Worm (Caenorhabditis elegans) whole organism, L4 larva: ENCODE data around the gene rpl-16.

Experiments used
- F26F4.8 ChIP-seq: fragments of 200-800 bp; sonication (Bioruptor generic); conservative IDR thresholded peaks from 2 replicates; pipeline ENCODE4 v1.3.6; 2022; ENCODE audit warnings: missing genetic modification characterization, missing compliant biosample characterization
- F37D6.2 ChIP-seq: sonication (generic microtip); optimal IDR thresholded peaks from 2 replicates; lab custom pipeline; 2016; ENCODE audit warnings: mild to moderate bottlenecking, missing genetic modification characterization, missing compliant biosample characterization
- F44E2.7 ChIP-seq: fragments of 200-800 bp; sonication (Bioruptor generic); IDR thresholded peaks from 2 replicates; pipeline ENCODE4 v2.1.2; 2022; ENCODE audit warnings: missing genetic modification characterization, missing compliant biosample characterization
- F49E8.2 ChIP-seq: sonication (generic microtip); optimal IDR thresholded peaks from 2 replicates; lab custom pipeline; 2016; ENCODE audit warnings: missing compliant biosample characterization, mild to moderate bottlenecking, missing genetic modification characterization, borderline replicate concordance
- T26A8.4 ChIP-seq: fragments of 200-800 bp; sonication (Bioruptor generic); IDR thresholded peaks from 2 replicates; pipeline ENCODE4 v1.3.6; 2022; ENCODE audit warnings: missing genetic modification characterization, missing compliant biosample characterization
- ZK337.2 ChIP-seq: fragments of 200-800 bp; sonication (Bioruptor generic); IDR thresholded peaks from 2 replicates; pipeline ENCODE4 v1.3.6; 2022; ENCODE audit warnings: missing genetic modification reagents, missing genetic modification characterization, missing compliant biosample characterization
- ZK546.5 ChIP-seq, 2 experiments: sonication (generic microtip); optimal IDR thresholded peaks; 2 replicates each; lab custom pipeline; 2017; ENCODE audit warnings: missing biosample characterization in 2 of 2, missing genetic modification characterization in 2 of 2
- aly-2 ChIP-seq: sonication (generic microtip); optimal IDR thresholded peaks from 2 replicates; lab custom pipeline; 2018; ENCODE audit warnings: missing biosample characterization, missing genetic modification characterization
- ama-1 ChIP-seq: fragments of 150-350 bp; optimal IDR thresholded peaks from 2 replicates; lab custom pipeline; 2014; ENCODE audit warnings: inconsistent platforms, mixed read lengths
- arid-1 ChIP-seq: fragments of 200-800 bp; sonication (Bioruptor generic); conservative IDR thresholded peaks from 2 replicates; pipeline ENCODE4 v1.3.6; 2022; ENCODE audit warnings: missing genetic modification reagents, missing genetic modification characterization, missing compliant biosample characterization
- attf-4 ChIP-seq: sonication (generic microtip); optimal IDR thresholded peaks from 3 replicates; lab custom pipeline; 2017; ENCODE audit warnings: missing biosample characterization, missing genetic modification characterization
- ceh-32 ChIP-seq: sonication (generic microtip); optimal IDR thresholded peaks from 2 replicates; lab custom pipeline; 2016; ENCODE audit warnings: mild to moderate bottlenecking, missing genetic modification characterization, missing compliant biosample characterization; ENCODE audit not compliant: poor library complexity
- ceh-44 ChIP-seq: fragments of 200-800 bp; sonication (Bioruptor generic); IDR thresholded peaks from 2 replicates; pipeline ENCODE4 v1.3.6; 2022; ENCODE audit warnings: missing genetic modification reagents, missing genetic modification characterization, missing compliant biosample characterization
- ceh-82 ChIP-seq: sonication (generic microtip); optimal IDR thresholded peaks from 2 replicates; lab custom pipeline; 2017; ENCODE audit warnings: missing biosample characterization, missing genetic modification characterization
- cey-2 ChIP-seq: sonication (generic microtip); optimal IDR thresholded peaks from 3 replicates; lab custom pipeline; 2017; ENCODE audit warnings: missing genetic modification characterization, mild to moderate bottlenecking, missing compliant biosample characterization, antibody characterized with exemption, borderline replicate concordance; ENCODE audit not compliant: insufficient read depth
- ctbp-1 ChIP-seq: fragments of 200-800 bp; sonication (Bioruptor generic); IDR thresholded peaks from 2 replicates; pipeline ENCODE4 v1.3.6; 2022; ENCODE audit warnings: missing genetic modification reagents, missing genetic modification characterization, missing compliant biosample characterization
- daf-12 ChIP-seq: fragments of 150-350 bp; optimal IDR thresholded peaks from 2 replicates; lab custom pipeline; 2014; ENCODE audit warnings: missing biosample characterization, missing genetic modification reagents, missing genetic modification characterization
- daf-8 ChIP-seq: fragments of 200-800 bp; sonication (Bioruptor generic); IDR thresholded peaks from 2 replicates; pipeline ENCODE4 v1.3.6; 2022; ENCODE audit warnings: missing genetic modification characterization, missing compliant biosample characterization
- dmd-6 ChIP-seq: fragments of 200-800 bp; sonication (Bioruptor generic); IDR thresholded peaks from 2 replicates; pipeline ENCODE4 v1.3.6; 2022; ENCODE audit warnings: missing genetic modification reagents, missing genetic modification characterization, missing compliant biosample characterization
- dve-1 ChIP-seq: sonication (generic microtip); optimal IDR thresholded peaks from 2 replicates; lab custom pipeline; 2017; ENCODE audit warnings: antibody characterized with exemption, mild to moderate bottlenecking, missing genetic modification characterization, missing compliant biosample characterization; ENCODE audit not compliant: insufficient read depth
- egl-43 ChIP-seq: fragments of 200-800 bp; sonication (Bioruptor generic); IDR thresholded peaks from 2 replicates; pipeline ENCODE4 v1.3.6; 2022; ENCODE audit warnings: missing genetic modification reagents, missing genetic modification characterization, missing compliant biosample characterization
- fkh-10 ChIP-seq: fragments of 150-350 bp; optimal IDR thresholded peaks from 2 replicates; lab custom pipeline; 2014; ENCODE audit warnings: missing biosample characterization, missing genetic modification reagents, missing genetic modification characterization
- fos-1 ChIP-seq: fragments of 150-350 bp; optimal IDR thresholded peaks from 2 replicates; lab custom pipeline; 2014; ENCODE audit warnings: missing biosample characterization, missing genetic modification characterization
- lim-7 ChIP-seq: fragments of 200-800 bp; sonication (Bioruptor generic); IDR thresholded peaks from 2 replicates; pipeline ENCODE4 v1.3.6; 2022; ENCODE audit warnings: missing genetic modification characterization, missing compliant biosample characterization
- lin-1 ChIP-seq: fragments of 200-800 bp; sonication (Bioruptor generic); IDR thresholded peaks from 2 replicates; pipeline ENCODE4 v1.3.6; 2022; ENCODE audit warnings: missing genetic modification reagents, missing genetic modification characterization, missing compliant biosample characterization
- lin-13 ChIP-seq: fragments of 150-350 bp; optimal IDR thresholded peaks from 2 replicates; lab custom pipeline; 2014; ENCODE audit warnings: missing biosample characterization, missing genetic modification reagents, missing genetic modification characterization
- lin-29 ChIP-seq: fragments of 200-800 bp; sonication (Bioruptor generic); IDR thresholded peaks from 2 replicates; pipeline ENCODE4 v1.3.6; 2022; ENCODE audit warnings: missing genetic modification reagents, missing genetic modification characterization, missing compliant biosample characterization
- lir-3 ChIP-seq: sonication (generic microtip); optimal IDR thresholded peaks from 2 replicates; lab custom pipeline; 2016; ENCODE audit warnings: mild to moderate bottlenecking, missing genetic modification characterization, missing compliant biosample characterization
- madf-5 ChIP-seq, 2 experiments: fragments of 200-800 bp; sonication (Bioruptor generic); IDR thresholded peaks; 2 replicates each; pipeline ENCODE4 v1.3.6; 2022; ENCODE audit warnings: missing compliant biosample characterization in 2 of 2, missing genetic modification characterization in 2 of 2
- madf-9 ChIP-seq: fragments of 200-800 bp; sonication (Bioruptor generic); conservative IDR thresholded peaks from 2 replicates; pipeline ENCODE4 v1.3.6; 2022; ENCODE audit warnings: missing genetic modification reagents, missing genetic modification characterization, missing compliant biosample characterization
- mep-1 ChIP-seq: fragments of 150-350 bp; sonication (generic microtip); optimal IDR thresholded peaks from 3 replicates; lab custom pipeline; 2014; ENCODE audit warnings: missing biosample characterization, missing genetic modification characterization
- mes-2 ChIP-seq: sonication (generic microtip); optimal IDR thresholded peaks from 2 replicates; lab custom pipeline; 2016; ENCODE audit warnings: missing genotype, mild to moderate bottlenecking, missing genetic modification characterization, missing compliant biosample characterization; ENCODE audit not compliant: poor library complexity, severe bottlenecking
- mxl-3 ChIP-seq: fragments of 200-800 bp; sonication (Bioruptor generic); optimal IDR thresholded peaks from 2 replicates; lab custom pipeline; 2018; ENCODE audit warnings: mild to moderate bottlenecking, missing genetic modification characterization, missing compliant biosample characterization
- nhr-11 ChIP-seq: fragments of 150-350 bp; optimal IDR thresholded peaks from 2 replicates; lab custom pipeline; 2014; ENCODE audit warnings: missing biosample characterization, missing genetic modification characterization
- nhr-111 ChIP-seq: fragments of 200-800 bp; sonication (Bioruptor generic); optimal IDR thresholded peaks from 2 replicates; lab custom pipeline; 2018; ENCODE audit warnings: mild to moderate bottlenecking, missing genetic modification characterization, missing compliant biosample characterization
- nhr-6 ChIP-seq: fragments of 150-350 bp; optimal IDR thresholded peaks from 2 replicates; lab custom pipeline; 2014; ENCODE audit warnings: missing biosample characterization, missing genetic modification characterization
- nhr-76 ChIP-seq: fragments of 150-350 bp; optimal IDR thresholded peaks from 2 replicates; lab custom pipeline; 2014; ENCODE audit warnings: missing biosample characterization, missing genetic modification characterization
- pha-4 ChIP-seq, 2 experiments: fragments of 150-350 bp in 1 of 2; fragments of 200-800 bp in 1 of 2; sonication (Bioruptor generic) in 1 of 2; IDR thresholded peaks in 1 of 2; optimal IDR thresholded peaks in 1 of 2; 2 replicates each; pipeline versions ENCODE4 v1.3.6 to Lab custom; 2014 to 2022; ENCODE audit warnings: missing genetic modification characterization in 2 of 2, missing genetic modification reagents in 2 of 2, missing biosample characterization in 1 of 2, missing compliant biosample characterization in 1 of 2
- php-3 ChIP-seq: fragments of 200-800 bp; sonication (Bioruptor generic); IDR thresholded peaks from 2 replicates; pipeline ENCODE4 v1.3.6; 2022; ENCODE audit warnings: missing genetic modification reagents, missing genetic modification characterization, missing compliant biosample characterization
- rbr-2 ChIP-seq: sonication (generic microtip); optimal IDR thresholded peaks from 2 replicates; lab custom pipeline; 2016; ENCODE audit warnings: missing genotype, missing genetic modification characterization, missing compliant biosample characterization
- saeg-2 ChIP-seq: fragments of 200-800 bp; sonication (Bioruptor generic); IDR thresholded peaks from 2 replicates; pipeline ENCODE4 v1.3.6; 2022; ENCODE audit warnings: missing genetic modification reagents, missing genetic modification characterization, missing compliant biosample characterization
- sdz-12 ChIP-seq: fragments of 200-800 bp; sonication (Bioruptor generic); optimal IDR thresholded peaks from 2 replicates; lab custom pipeline; 2018; ENCODE audit warnings: mild to moderate bottlenecking, missing genetic modification characterization, missing compliant biosample characterization
- set-16 ChIP-seq: fragments of 200-800 bp; sonication (Bioruptor generic); IDR thresholded peaks from 2 replicates; pipeline ENCODE4 v1.3.6; 2022; ENCODE audit warnings: missing genetic modification reagents, missing genetic modification characterization, missing compliant biosample characterization
- snpc-4 ChIP-seq: fragments of 150-350 bp; optimal IDR thresholded peaks from 2 replicates; lab custom pipeline; 2014; ENCODE audit warnings: missing biosample characterization, missing genetic modification characterization
- spr-1 ChIP-seq: sonication (generic microtip); optimal IDR thresholded peaks from 2 replicates; lab custom pipeline; 2016; ENCODE audit warnings: mild to moderate bottlenecking, missing genetic modification characterization, missing compliant biosample characterization
- spr-3 ChIP-seq: fragments of 200-800 bp; sonication (Bioruptor generic); optimal IDR thresholded peaks from 2 replicates; lab custom pipeline; 2018; ENCODE audit warnings: mild to moderate bottlenecking, missing genetic modification characterization, missing compliant biosample characterization
- tag-97 ChIP-seq: fragments of 200-800 bp; sonication (Bioruptor generic); IDR thresholded peaks from 2 replicates; pipeline ENCODE4 v1.3.6; 2022; ENCODE audit warnings: missing genetic modification characterization, missing compliant biosample characterization
- unc-39 ChIP-seq: sonication (generic microtip); optimal IDR thresholded peaks from 2 replicates; lab custom pipeline; 2017; ENCODE audit warnings: missing biosample characterization, missing genetic modification characterization
- vab-7 ChIP-seq: fragments of 200-800 bp; sonication (Bioruptor generic); IDR thresholded peaks from 2 replicates; pipeline ENCODE4 v1.3.6; 2022; ENCODE audit warnings: missing genetic modification reagents, missing genetic modification characterization, missing compliant biosample characterization
- zag-1 ChIP-seq: fragments of 150-350 bp; optimal IDR thresholded peaks from 2 replicates; lab custom pipeline; 2014; ENCODE audit warnings: missing biosample characterization, missing genetic modification characterization
- zfp-2 ChIP-seq: sonication (generic microtip); optimal IDR thresholded peaks from 2 replicates; lab custom pipeline; 2016; ENCODE audit warnings: mild to moderate bottlenecking, missing genetic modification characterization, missing compliant biosample characterization
- ztf-11 ChIP-seq: fragments of 150-350 bp; optimal IDR thresholded peaks from 2 replicates; lab custom pipeline; 2014; ENCODE audit warnings: missing biosample characterization, missing genetic modification characterization

rpl-16 gene

DNA sequence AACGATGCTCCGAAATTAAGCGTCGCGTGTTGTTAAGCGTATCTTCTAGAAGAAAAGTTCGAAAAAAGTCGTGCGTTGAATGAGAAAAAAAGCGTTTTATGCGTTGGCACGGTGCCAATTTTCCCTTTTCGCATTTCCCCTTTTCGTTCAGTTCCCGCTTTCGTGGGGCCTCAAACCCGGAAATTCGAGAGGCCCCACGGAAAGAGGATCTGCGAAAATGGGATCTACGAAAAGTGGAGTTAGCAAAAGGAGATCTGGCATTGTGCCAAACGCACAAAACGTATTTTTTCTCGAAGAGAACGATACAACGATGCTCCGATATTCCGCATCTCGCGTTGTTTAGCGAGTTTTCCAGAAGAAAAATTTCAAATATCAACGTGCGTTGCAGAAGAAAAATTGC, 3.6 kb downstream of the rpl-16 start (continued):
- no peak for TF ChIP-seq mep-1 (tag; lab: Kevin White, UChicago)
- TF ChIP-seq aly-2, result no peak
- TF ChIP-seq ztf-11, result no peak
- TF ChIP-seq egl-43 (GFP tag; lab: Robert Waterston, UW), result 0 out of 2 replicates have a peak, but pooled peaks have one; percentile 32
- TF ChIP-seq spr-1 (tag; lab: Kevin White, UChicago), result no peak
- peak; percentile 23 for TF ChIP-seq rbr-2 (tag; lab: Kevin White, UChicago)
- TF ChIP-seq mxl-3 (GFP tag; lab: Kevin White, UChicago), result no peak
- TF ChIP-seq ceh-44 (GFP tag; lab: Robert Waterston, UW), result peak; percentile 54; the same call in 1 of the 2 replicates
- TF ChIP-seq nhr-6 (tag; lab: Kevin White, UChicago), result no peak
- no peak for TF ChIP-seq lin-13 (GFP tag; lab: Kevin White, UChicago)
- no peak for TF ChIP-seq daf-8 (GFP tag; lab: Robert Waterston, UW)
- no peak for TF ChIP-seq snpc-4
- no peak for TF ChIP-seq ceh-32 (tag; lab: Kevin White, UChicago)
- no peak for TF ChIP-seq saeg-2 (GFP tag; lab: Robert Waterston, UW)
- TF ChIP-seq mes-2, result peak; percentile 89
- no peak for TF ChIP-seq lin-29 (GFP tag; lab: Robert Waterston, UW)
- TF ChIP-seq ZK337.2 (GFP tag; lab: Robert Waterston, UW), result peak; percentile 22; the same call in 1 of the 2 replicates
- TF ChIP-seq dve-1 (tag; lab: Kevin White, UChicago), result no peak
- TF ChIP-seq arid-1, result peak; percentile 56; the same call in 1 of the 2 replicates
- no peak for TF ChIP-seq nhr-111 (GFP tag; lab: Kevin White, UChicago)
- no peak for TF ChIP-seq ceh-82 (tag; lab: Kevin White, UChicago)
- no peak for TF ChIP-seq madf-5 (GFP tag; IDR thresholded peaks at IDR 0.05; lab: Robert Waterston, UW)
- no peak for TF ChIP-seq lin-1 (GFP tag; lab: Robert Waterston, UW)
- TF ChIP-seq fos-1 (tag; lab: Kevin White, UChicago), result no peak
- no peak for TF ChIP-seq nhr-76 (tag; lab: Kevin White, UChicago)
- TF ChIP-seq F37D6.2 (tag; lab: Kevin White, UChicago), result no peak
- no peak for TF ChIP-seq pha-4 (GFP tag; IDR thresholded peaks at IDR 0.05; lab: Robert Waterston, UW)
- TF ChIP-seq pha-4 (tag; optimal IDR thresholded peaks at IDR 0.05; lab: Kevin White, UChicago), result no peak
- TF ChIP-seq set-16 (GFP tag; lab: Robert Waterston, UW), result no peak
- TF ChIP-seq T26A8.4, result no peak
- TF ChIP-seq cey-2 (tag; lab: Kevin White, UChicago), result no peak
- peak; percentile 3 for TF ChIP-seq F49E8.2
- TF ChIP-seq fkh-10 (GFP tag; lab: Kevin White, UChicago), result no peak
- TF ChIP-seq dmd-6 (GFP tag; lab: Robert Waterston, UW), result peak; percentile 37; the same call in 1 of the 2 replicates
- TF ChIP-seq sdz-12 (GFP tag; lab: Kevin White, UChicago), result no peak
- TF ChIP-seq madf-9, result no peak
- no peak for TF ChIP-seq spr-3 (GFP tag; lab: Kevin White, UChicago)
- no peak for TF ChIP-seq zfp-2 (tag; lab: Kevin White, UChicago)
- no peak for TF ChIP-seq F26F4.8 (GFP tag; lab: Robert Waterston, UW)
- no peak for TF ChIP-seq unc-39 (tag; lab: Kevin White, UChicago)
- TF ChIP-seq ctbp-1 (GFP tag; lab: Robert Waterston, UW), result no peak
- no peak for TF ChIP-seq lir-3 (tag; lab: Kevin White, UChicago)
- TF ChIP-seq tag-97 (GFP tag; lab: Robert Waterston, UW), result no peak
- peak; percentile 72 for TF ChIP-seq vab-7 (GFP tag; lab: Robert Waterston, UW)
- TF ChIP-seq zag-1 (tag; lab: Kevin White, UChicago), result no peak
- TF ChIP-seq lim-7, result peak; percentile 48; the same call in 1 of the 2 replicates
- no peak for TF ChIP-seq ama-1 (lab: Kevin White, UChicago)
- TF ChIP-seq F44E2.7 (GFP tag; lab: Robert Waterston, UW), result no peak
- no peak for TF ChIP-seq daf-12 (tag; lab: Kevin White, UChicago)
- TF ChIP-seq attf-4 (tag; lab: Kevin White, UChicago), result no peak
- TF ChIP-seq php-3 (GFP tag; lab: Robert Waterston, UW), result no peak
- no peak for TF ChIP-seq nhr-11
- TF ChIP-seq ZK546.5 (tag; optimal IDR thresholded peaks at IDR 0.05; lab: Kevin White, UChicago), result no peak
